Worm (Caenorhabditis elegans): ENCODE measurements around the gene srh-122.

DNA sequence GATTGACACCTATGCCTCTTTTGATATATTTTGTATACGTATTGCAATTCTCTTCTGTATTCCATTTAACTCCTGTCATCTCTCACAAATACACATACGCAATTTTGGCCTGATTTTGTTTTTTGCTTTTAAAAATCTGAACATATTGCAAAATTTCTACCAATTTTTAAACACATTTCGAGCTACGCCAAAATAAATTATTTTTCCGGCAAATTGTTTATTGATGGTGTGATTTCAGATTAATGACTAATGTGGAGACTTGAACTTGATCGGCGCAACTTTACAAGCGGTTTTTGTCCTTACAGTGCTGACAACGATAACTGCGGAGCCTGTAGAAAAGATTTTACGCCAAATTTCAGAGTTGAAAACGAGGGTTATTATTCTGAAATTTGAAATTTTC is 19.3 kb upstream of the srh-122 start:
- TF ChIP-seq dmd-6 (GFP tag; IDR thresholded peaks at IDR 0.05) = no peak
- no peak for TF ChIP-seq skn-1 (tag; optimal IDR thresholded peaks at IDR 0.05)
- TF ChIP-seq ztf-11 (tag; optimal IDR thresholded peaks at IDR 0.05) = no peak
- no peak for TF ChIP-seq nhr-77 (tag; optimal IDR thresholded peaks at IDR 0.05)
- TF ChIP-seq unc-62 (GFP tag; optimal IDR thresholded peaks at IDR 0.05 in 1 of 2) = no peak
- no peak for TF ChIP-seq unc-62 (tag; optimal IDR thresholded peaks at IDR 0.05)
- TF ChIP-seq saeg-2 (GFP tag; IDR thresholded peaks at IDR 0.05) = no peak
- TF ChIP-seq ceh-20 (GFP tag; IDR thresholded peaks at IDR 0.05) = no peak
- no peak for TF ChIP-seq aha-1 (tag)
- TF ChIP-seq arid-1 (GFP tag; conservative IDR thresholded peaks at IDR 0.05) = no peak
- TF ChIP-seq dve-1 (tag; optimal IDR thresholded peaks at IDR 0.05; ENCODE audit: insufficient read depth) = no peak
- TF ChIP-seq lir-3 (tag; optimal IDR thresholded peaks at IDR 0.05) = no peak
- no peak for TF ChIP-seq lin-39 (tag; optimal IDR thresholded peaks at IDR 0.05)
- no peak for TF ChIP-seq madf-9 (GFP tag; conservative IDR thresholded peaks at IDR 0.05)

Measured in whole organism, L4 larva.